Worm (Caenorhabditis elegans): Measurements from ENCODE around the gene glb-9.

glb-9 gene

DNA sequence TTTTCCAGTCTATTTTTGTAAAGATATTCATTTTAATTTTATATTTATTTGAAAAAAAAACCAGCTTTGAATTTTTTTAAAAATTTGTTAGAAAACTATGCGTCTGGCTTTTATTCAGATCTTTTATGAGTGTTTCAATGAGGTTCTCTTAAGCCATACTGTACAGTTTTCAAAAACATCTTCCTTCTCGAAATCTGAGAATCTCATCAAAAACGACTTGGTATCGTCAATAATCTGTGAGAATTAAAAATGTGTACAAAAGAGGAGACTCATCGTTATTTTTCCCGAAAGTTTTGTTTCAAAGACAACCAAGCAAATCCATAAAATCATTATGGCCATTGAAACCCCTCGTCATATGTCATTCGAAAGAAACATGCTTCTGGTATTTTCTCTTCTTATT, 59.9 kb downstream of the glb-9 start, which contains the start of gene D1022.2:
Gene D1022.2, plus strand, starts transcription at position 301 of the 400 bp plus-strand sequence.
- no peak for TF ChIP-seq sox-4 (tag; optimal IDR thresholded peaks at IDR 0.05)
- TF ChIP-seq pha-2 (tag; optimal IDR thresholded peaks at IDR 0.05) = no peak
- no peak for TF ChIP-seq ceh-24 (tag; optimal IDR thresholded peaks at IDR 0.05)
- no peak for TF ChIP-seq syd-9 (tag; optimal IDR thresholded peaks at IDR 0.05)
- no peak for TF ChIP-seq nfya-1 (tag; optimal IDR thresholded peaks at IDR 0.05)

ce11 chrII:7458706-7459105, 60.4 kb downstream of the glb-9 start, which contains the start of gene D1022.5:
D1022.5 (minus strand) TSS chrII:7458806.
- TF ChIP-seq pros-1 (tag; optimal IDR thresholded peaks at IDR 0.05) (no peak), hlh-13 (GFP tag; optimal IDR thresholded peaks at IDR 0.05) (no peak), ahr-1 (tag; optimal IDR thresholded peaks at IDR 0.05) (no peak), K02D7.2 (tag; optimal IDR thresholded peaks at IDR 0.05) (no peak), ceh-14 (tag; optimal IDR thresholded peaks at IDR 0.05) (no peak), unc-3 (GFP tag; conservative IDR thresholded peaks at IDR 0.05) (no peak), unc-3 (tag; optimal IDR thresholded peaks at IDR 0.05) (no peak), Y22D7AL.16 (tag; optimal IDR thresholded peaks at IDR 0.05) (no peak), ceh-9 (tag; optimal IDR thresholded peaks at IDR 0.05) (no peak), pag-3 (tag; optimal IDR thresholded peaks at IDR 0.05; ENCODE audit: borderline replicate concordance) (no peak), T23F11.4 (GFP tag; optimal IDR thresholded peaks at IDR 0.05) (no peak), hlh-15 (tag; optimal IDR thresholded peaks at IDR 0.05) (no peak), fkh-6 (tag; optimal IDR thresholded peaks at IDR 0.05) (no peak), C38D4.7 (GFP tag; optimal IDR thresholded peaks at IDR 0.05) (no peak), ceh-2 (tag; optimal IDR thresholded peaks at IDR 0.05) (no peak)

ce11 chrII:7457210-7457609, 61.9 kb downstream of the glb-9 start, which contains the start of gene D1022.4:
D1022.4 (minus strand) TSS chrII:7457292.
- no peak for TF ChIP-seq hlh-13 (GFP tag; optimal IDR thresholded peaks at IDR 0.05)
- TF ChIP-seq npax-4 (tag; optimal IDR thresholded peaks at IDR 0.05) = no peak
- TF ChIP-seq ceh-19 (GFP tag; optimal IDR thresholded peaks at IDR 0.05) = no peak
- no peak for TF ChIP-seq rnt-1 (tag; optimal IDR thresholded peaks at IDR 0.05)
- no peak for TF ChIP-seq gmeb-2 (tag; optimal IDR thresholded peaks at IDR 0.05)
- TF ChIP-seq lin-11 (tag; optimal IDR thresholded peaks at IDR 0.05) = no peak
- no peak for TF ChIP-seq lim-6 (tag; optimal IDR thresholded peaks at IDR 0.05)
